Fruit fly (Drosophila melanogaster) whole organism, wandering third instar larva: Measurements from ENCODE around the gene east.

ENCODE experiments used
- CG9705 ChIP-seq: fragments of 200-800 bp; sonication (Bioruptor generic); optimal IDR thresholded peaks from 2 replicates; lab custom pipeline; 2018; ENCODE audit warnings: missing biosample characterization, mild to moderate bottlenecking, missing genetic modification characterization
- Hr78 ChIP-seq: fragments of >200 bp; optimal IDR thresholded peaks from 2 replicates; lab custom pipeline; 2017; ENCODE audit warnings: missing biosample characterization, missing genetic modification characterization
- Hr83 ChIP-seq: fragments of 200-300 bp; sonication (Bioruptor generic); optimal IDR thresholded peaks from 2 replicates; lab custom pipeline; 2016; ENCODE audit warnings: missing biosample characterization, mild to moderate bottlenecking, missing genetic modification characterization, moderate library complexity; ENCODE audit not compliant: poor library complexity, severe bottlenecking
- OdsH ChIP-seq: fragments of 200-800 bp; sonication (Bioruptor generic); optimal IDR thresholded peaks from 2 replicates; lab custom pipeline; 2016; ENCODE audit warnings: missing biosample characterization, mild to moderate bottlenecking, missing genetic modification characterization
- Sp1 ChIP-seq: fragments of 200-800 bp; sonication (Bioruptor generic); optimal IDR thresholded peaks from 3 replicates; lab custom pipeline; 2019; ENCODE audit warnings: missing biosample characterization, mild to moderate bottlenecking, missing genetic modification characterization, moderate library complexity
- brk ChIP-seq: fragments of 200-800 bp; sonication (Bioruptor generic); optimal IDR thresholded peaks from 2 replicates; lab custom pipeline; 2016; ENCODE audit warnings: missing biosample characterization, mild to moderate bottlenecking, missing genetic modification characterization
- dl ChIP-seq, 2 experiments: fragments of 175-275, 200-275 bp in 1 of 2; fragments of 200-275 bp in 1 of 2; sonication (Bioruptor generic); optimal IDR thresholded peaks; lab custom pipeline; 2018; ENCODE audit warnings: mild to moderate bottlenecking in 2 of 2, missing biosample characterization in 2 of 2, missing genetic modification characterization in 2 of 2, moderate library complexity in 2 of 2; ENCODE audit not compliant: partially characterized antibody in 2 of 2, insufficient read depth in 1 of 2
- fru ChIP-seq: fragments of 200-800 bp; sonication (Bioruptor generic); optimal IDR thresholded peaks from 3 replicates; lab custom pipeline; 2016; ENCODE audit warnings: missing biosample characterization, mild to moderate bottlenecking, missing genetic modification characterization
- h ChIP-seq: fragments of 200-800 bp; sonication (Bioruptor generic); optimal IDR thresholded peaks from 3 replicates; lab custom pipeline; 2016; ENCODE audit warnings: missing biosample characterization, mild to moderate bottlenecking, missing genetic modification characterization
- jim ChIP-seq: fragments of 175-275, 200-325 bp; sonication (Bioruptor generic); optimal IDR thresholded peaks from 2 replicates; lab custom pipeline; 2016; ENCODE audit warnings: missing biosample characterization, mild to moderate bottlenecking, missing genetic modification characterization
- usp ChIP-seq: fragments of >200 bp; optimal IDR thresholded peaks from 2 replicates; lab custom pipeline; 2017; ENCODE audit warnings: missing biosample characterization, missing genetic modification characterization
- woc ChIP-seq: sonication (Bioruptor generic); optimal IDR thresholded peaks from 2 replicates; lab custom pipeline; 2016; ENCODE audit warnings: missing biosample characterization, mild to moderate bottlenecking, missing genetic modification characterization

DNA sequence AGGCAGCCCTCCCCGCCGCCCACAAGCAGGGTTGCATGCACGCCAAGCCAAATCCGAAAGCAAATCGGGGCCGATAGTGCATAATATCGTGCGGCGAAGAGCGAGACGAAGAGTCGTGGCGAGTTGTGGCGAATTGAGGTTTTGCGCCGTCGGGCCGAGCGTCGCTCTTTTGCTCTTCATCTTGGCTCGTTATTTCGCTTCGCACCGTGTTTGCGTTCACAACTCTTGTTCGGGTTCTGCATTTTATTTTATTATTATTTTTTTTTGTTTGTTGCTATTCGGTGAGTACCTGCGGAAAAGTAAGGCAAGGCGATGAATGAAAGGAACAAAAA lies 1.4 kb downstream of the east start:
- TF ChIP-seq fru (GFP tag; lab: Kevin White, UChicago), result no peak
- TF ChIP-seq Hr83 (GFP tag; lab: Kevin White, UChicago), result no peak
- peak in 1 of 2 experiments; percentile 18 for TF ChIP-seq dl (GFP tag; optimal IDR thresholded peaks at IDR 0.05; lab: Kevin White, UChicago; ENCODE audit: insufficient read depth in 1 of 2, partially characterized antibody in 2 of 2)
- no peak for TF ChIP-seq Sp1 (GFP tag; lab: Kevin White, UChicago)
- TF ChIP-seq OdsH (GFP tag; lab: Kevin White, UChicago), result no peak
- no peak for TF ChIP-seq usp (GFP tag; lab: Kevin White, UChicago)
- TF ChIP-seq woc, result peak; percentile 6
- TF ChIP-seq jim, result no peak
- TF ChIP-seq h (GFP tag; lab: Kevin White, UChicago), result no peak
- no peak for TF ChIP-seq CG9705 (GFP tag; lab: Kevin White, UChicago)
- no peak for TF ChIP-seq Hr78 (GFP tag; lab: Kevin White, UChicago)
- TF ChIP-seq brk (GFP tag; lab: Kevin White, UChicago), result no peak
